Fruit fly (Drosophila melanogaster): Measurements from ENCODE around the gene Gfat2.

dm6 chr3R:28326150-28326965 lies 13.2 kb downstream of the Gfat2 start:
- TF ChIP-seq psq (optimal IDR thresholded peaks at IDR 0.05) (no peak), ttk (optimal IDR thresholded peaks at IDR 0.05) (no peak), insv (optimal IDR thresholded peaks at IDR 0.05) (no peak)

Data from Kc167 (cell line).